Worm (Caenorhabditis elegans) whole organism, early embryonic: ENCODE results near the gene nhr-26.

Experiments used
- B0310.2 ChIP-seq: sonication (generic microtip); optimal IDR thresholded peaks from 2 replicates; lab custom pipeline; 2016; ENCODE audit warnings: mild to moderate bottlenecking, missing genetic modification characterization, missing compliant biosample characterization
- aly-1 ChIP-seq: sonication (generic microtip); optimal IDR thresholded peaks from 2 replicates; lab custom pipeline; 2016; ENCODE audit warnings: missing genetic modification characterization, missing compliant biosample characterization
- ama-1 ChIP-seq: fragments of 150-350 bp; optimal IDR thresholded peaks from 2 replicates; lab custom pipeline; 2014
- ceh-13 ChIP-seq: fragments of 200-800 bp; sonication (Bioruptor generic); optimal IDR thresholded peaks from 2 replicates; lab custom pipeline; 2018; ENCODE audit warnings: mild to moderate bottlenecking, missing genetic modification characterization, missing compliant biosample characterization
- ceh-36 ChIP-seq: sonication (generic microtip); optimal IDR thresholded peaks from 2 replicates; lab custom pipeline; 2016; ENCODE audit warnings: missing genetic modification characterization, inconsistent platforms, missing compliant biosample characterization
- ets-7 ChIP-seq: sonication (generic microtip); optimal IDR thresholded peaks from 2 replicates; lab custom pipeline; 2016; ENCODE audit warnings: missing genotype, missing genetic modification characterization, missing compliant biosample characterization
- flt-1 ChIP-seq: fragments of 200-800 bp; sonication (Bioruptor generic); IDR thresholded peaks from 2 replicates; pipeline ENCODE4 v1.3.6; 2022; ENCODE audit warnings: missing genetic modification characterization, missing compliant biosample characterization
- hmg-4 ChIP-seq: fragments of 200-800 bp; sonication (Bioruptor generic); optimal IDR thresholded peaks from 2 replicates; lab custom pipeline; 2018; ENCODE audit warnings: mild to moderate bottlenecking, missing genetic modification characterization, missing compliant biosample characterization
- scrt-1 ChIP-seq: fragments of 200-800 bp; sonication (Bioruptor generic); IDR thresholded peaks from 2 replicates; pipeline ENCODE4 v1.3.6; 2022; ENCODE audit warnings: missing genetic modification characterization, missing compliant biosample characterization

DNA sequence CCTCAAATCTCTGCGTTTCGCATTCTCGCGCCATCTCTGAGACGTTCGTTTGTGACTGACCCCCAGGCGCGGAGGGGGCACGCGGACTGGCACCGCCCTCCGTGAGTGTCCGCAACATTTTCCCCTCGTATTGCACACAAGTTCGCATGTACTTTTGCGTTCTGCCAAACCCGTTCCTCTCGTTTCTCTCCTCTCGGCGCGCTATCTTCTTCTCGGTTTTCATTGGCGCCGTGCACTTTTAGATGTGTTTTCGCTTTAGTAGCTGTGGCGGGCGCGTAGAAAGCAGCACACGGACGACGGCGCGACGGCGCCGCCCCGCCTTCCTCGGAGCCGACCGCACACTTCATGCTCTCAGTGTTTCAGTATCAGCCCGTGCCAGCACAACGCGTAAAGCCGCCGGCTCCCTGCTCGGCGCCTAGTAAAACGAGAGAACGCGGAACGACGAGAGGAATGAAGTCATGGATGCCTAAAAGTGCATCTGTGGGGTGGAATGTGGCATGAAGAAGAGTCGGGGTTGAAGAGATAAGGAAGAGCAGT lies 44.9 kb downstream of the nhr-26 start:
- TF ChIP-seq ceh-36 (tag; lab: Kevin White, UChicago), result no peak
- no peak for TF ChIP-seq flt-1
- no peak for TF ChIP-seq hmg-4 (GFP tag; lab: Kevin White, UChicago)
- no peak for TF ChIP-seq scrt-1 (GFP tag; lab: Robert Waterston, UW)
- no peak for TF ChIP-seq ama-1
- TF ChIP-seq aly-1 (tag; lab: Kevin White, UChicago), result no peak
- no peak for TF ChIP-seq B0310.2
- no peak for TF ChIP-seq ceh-13 (GFP tag; lab: Kevin White, UChicago)
- no peak for TF ChIP-seq ets-7 (tag; lab: Kevin White, UChicago)
